Fruit fly (Drosophila melanogaster) whole organism, pupa: ENCODE measurements around the gene simj.

Experiments used
- CG12605 ChIP-seq: fragments of 200-800 bp; sonication (Bioruptor generic); IDR thresholded peaks from 2 replicates; pipeline ENCODE4 v1.3.6; 2022; ENCODE audit warnings: missing biosample characterization, missing genetic modification characterization
- CG13204 ChIP-seq: fragments of 200-800 bp; sonication (Bioruptor generic); optimal IDR thresholded peaks from 2 replicates; lab custom pipeline; 2018; ENCODE audit warnings: missing biosample characterization, mild to moderate bottlenecking, missing genetic modification characterization, moderate library complexity
- CG14655 ChIP-seq: fragments of 200-800 bp; sonication (Bioruptor generic); optimal IDR thresholded peaks from 3 replicates; lab custom pipeline; 2017; ENCODE audit warnings: mild to moderate bottlenecking, missing biosample characterization, missing genetic modification reagents, missing genetic modification characterization
- CG15710 ChIP-seq: fragments of 200-800 bp; sonication (Bioruptor generic); optimal IDR thresholded peaks from 2 replicates; lab custom pipeline; 2018; ENCODE audit warnings: missing biosample characterization, mild to moderate bottlenecking, missing genetic modification characterization, moderate library complexity
- CG32121 ChIP-seq: fragments of 200-800 bp; sonication (Bioruptor generic); IDR thresholded peaks from 2 replicates; pipeline ENCODE4 v1.3.6; 2022; ENCODE audit warnings: missing biosample characterization, missing genetic modification characterization
- D1 ChIP-seq: fragments of 200-800 bp; sonication (Bioruptor generic); optimal IDR thresholded peaks from 2 replicates; lab custom pipeline; 2018; ENCODE audit warnings: missing biosample characterization, mild to moderate bottlenecking, missing genetic modification characterization, moderate library complexity
- Ets98B ChIP-seq: fragments of 200-800 bp; sonication (Bioruptor generic); IDR thresholded peaks from 2 replicates; pipeline ENCODE4 v1.3.6; 2022; ENCODE audit warnings: missing biosample characterization, missing genetic modification characterization
- Pif1A ChIP-seq: fragments of 200-800 bp; sonication (Bioruptor generic); optimal IDR thresholded peaks from 3 replicates; lab custom pipeline; 2016; ENCODE audit warnings: missing biosample characterization, missing genetic modification characterization
- Pif1B ChIP-seq: fragments of 200-800 bp; sonication (Bioruptor generic); optimal IDR thresholded peaks from 3 replicates; lab custom pipeline; 2016; ENCODE audit warnings: missing biosample characterization, missing genetic modification characterization
- fd96Ca ChIP-seq: fragments of 200-800 bp; sonication (Bioruptor generic); IDR thresholded peaks from 3 replicates; pipeline ENCODE4 v1.3.6; 2022; ENCODE audit warnings: missing biosample characterization, missing genetic modification characterization
- rn ChIP-seq: fragments of 200-800 bp; sonication (Bioruptor generic); IDR thresholded peaks from 2 replicates; pipeline ENCODE4 v1.3.6; 2022; ENCODE audit warnings: missing biosample characterization, missing genetic modification characterization

- TF ChIP-seq CG15710 (no peak), fd96Ca (no peak), CG14655 (GFP tag; lab: Kevin White, UChicago) (no peak), CG32121 (GFP tag; lab: Robert Waterston, UW) (no peak), rn (no peak), CG13204 (GFP tag; lab: Kevin White, UChicago) (no peak), Ets98B (GFP tag; lab: Robert Waterston, UW) (no peak), D1 (tag; lab: Kevin White, UChicago) (no peak), CG12605 (no peak), Pif1B (GFP tag; lab: Kevin White, UChicago) (no peak), Pif1A (GFP tag; lab: Kevin White, UChicago) (no peak)
Measured at dm6 chr3L:10623476-10623875, 41.1 kb upstream of the simj start, which contains the start of gene CG42521.
